Worm (Caenorhabditis elegans): ENCODE measurements around the gene str-146.

str-146 gene

ce11 chrV:8058359-8058758 lies 36.9 kb downstream of the str-146 start, which contains the start of gene str-138:
TSS of gene str-138 (plus strand) at chrV:8058659.
- TF ChIP-seq tab-1 (GFP tag; IDR thresholded peaks at IDR 0.05) (no peak), ref-1 (GFP tag; conservative IDR thresholded peaks at IDR 0.05) (no peak), ztf-23 (GFP tag; IDR thresholded peaks at IDR 0.05) (no peak), med-1 (GFP tag; optimal IDR thresholded peaks at IDR 0.05; ENCODE audit: insufficient read depth) (no peak), cog-1 (tag; optimal IDR thresholded peaks at IDR 0.05) (no peak), flt-1 (GFP tag; IDR thresholded peaks at IDR 0.05) (no peak), T22C8.4 (GFP tag; IDR thresholded peaks at IDR 0.05) (no peak), klf-2 (GFP tag; conservative IDR thresholded peaks at IDR 0.05) (no peak)

ce11 chrV:8055170-8055569 lies 40.1 kb downstream of the str-146 start:
- TF ChIP-seq ref-1 (GFP tag; conservative IDR thresholded peaks at IDR 0.05): no peak
- TF ChIP-seq T22C8.4 (GFP tag; IDR thresholded peaks at IDR 0.05): no peak
- TF ChIP-seq ztf-29 (GFP tag; IDR thresholded peaks at IDR 0.05): no peak
- TF ChIP-seq klf-2 (GFP tag; conservative IDR thresholded peaks at IDR 0.05): no peak
- no peak for TF ChIP-seq flt-1 (GFP tag; IDR thresholded peaks at IDR 0.05)
- no peak for TF ChIP-seq med-1 (GFP tag; optimal IDR thresholded peaks at IDR 0.05; ENCODE audit: insufficient read depth)
- no peak for TF ChIP-seq ztf-23 (GFP tag; IDR thresholded peaks at IDR 0.05)
- TF ChIP-seq tab-1 (GFP tag; IDR thresholded peaks at IDR 0.05): no peak
- no peak for TF ChIP-seq cog-1 (tag; optimal IDR thresholded peaks at IDR 0.05)

ce11 chrV:8054130-8054529 lies 41.1 kb downstream of the str-146 start, which contains the start of gene ZC513.2:
TSS of gene ZC513.2 (plus strand) at chrV:8054430.
- TF ChIP-seq flt-1 (GFP tag; IDR thresholded peaks at IDR 0.05) (no peak), med-1 (GFP tag; optimal IDR thresholded peaks at IDR 0.05; ENCODE audit: insufficient read depth) (no peak), klf-2 (GFP tag; conservative IDR thresholded peaks at IDR 0.05) (no peak), T22C8.4 (GFP tag; IDR thresholded peaks at IDR 0.05) (no peak), cog-1 (tag; optimal IDR thresholded peaks at IDR 0.05) (no peak), tab-1 (GFP tag; IDR thresholded peaks at IDR 0.05) (no peak)

- TF ChIP-seq med-1 (GFP tag; optimal IDR thresholded peaks at IDR 0.05; ENCODE audit: insufficient read depth) (no peak), flt-1 (GFP tag; IDR thresholded peaks at IDR 0.05) (no peak), ztf-23 (GFP tag; IDR thresholded peaks at IDR 0.05) (no peak), T22C8.4 (GFP tag; IDR thresholded peaks at IDR 0.05) (no peak), ztf-29 (GFP tag; IDR thresholded peaks at IDR 0.05) (no peak)
These were observed 43.4 kb downstream of the str-146 start, which contains the start of gene sth-1 for ce11 chrV:8051851-8052250. TSS of gene sth-1 (plus strand) at chrV:8052151.

ce11 chrV:8050811-8051210 lies 44.5 kb downstream of the str-146 start, which contains the start of gene col-43:
TSS of gene col-43 (minus strand) at chrV:8050911.
- no peak for TF ChIP-seq ref-1 (GFP tag; conservative IDR thresholded peaks at IDR 0.05)
- TF ChIP-seq flt-1 (GFP tag; IDR thresholded peaks at IDR 0.05): no peak
- TF ChIP-seq cog-1 (tag; optimal IDR thresholded peaks at IDR 0.05): no peak
- no peak for TF ChIP-seq ztf-23 (GFP tag; IDR thresholded peaks at IDR 0.05)
- no peak for TF ChIP-seq klf-2 (GFP tag; conservative IDR thresholded peaks at IDR 0.05)
- no peak for TF ChIP-seq ztf-29 (GFP tag; IDR thresholded peaks at IDR 0.05)
- TF ChIP-seq T22C8.4 (GFP tag; IDR thresholded peaks at IDR 0.05): no peak
- TF ChIP-seq med-1 (GFP tag; optimal IDR thresholded peaks at IDR 0.05; ENCODE audit: insufficient read depth): no peak
- TF ChIP-seq tab-1 (GFP tag; IDR thresholded peaks at IDR 0.05): no peak

ce11 chrV:8050059-8050677 lies 45.1 kb downstream of the str-146 start:
- no peak for TF ChIP-seq med-1 (GFP tag; optimal IDR thresholded peaks at IDR 0.05; ENCODE audit: insufficient read depth)
- TF ChIP-seq klf-2 (GFP tag; conservative IDR thresholded peaks at IDR 0.05): no peak
- TF ChIP-seq cog-1 (tag; optimal IDR thresholded peaks at IDR 0.05): no peak
- no peak for TF ChIP-seq tab-1 (GFP tag; IDR thresholded peaks at IDR 0.05)
- TF ChIP-seq ref-1 (GFP tag; conservative IDR thresholded peaks at IDR 0.05): no peak
- no peak for TF ChIP-seq ztf-23 (GFP tag; IDR thresholded peaks at IDR 0.05)
- no peak for TF ChIP-seq ztf-29 (GFP tag; IDR thresholded peaks at IDR 0.05)
- no peak for TF ChIP-seq flt-1 (GFP tag; IDR thresholded peaks at IDR 0.05)

- TF ChIP-seq cog-1 (tag; optimal IDR thresholded peaks at IDR 0.05) (no peak), ztf-23 (GFP tag; IDR thresholded peaks at IDR 0.05) (no peak), med-1 (GFP tag; optimal IDR thresholded peaks at IDR 0.05; ENCODE audit: insufficient read depth) (no peak), flt-1 (GFP tag; IDR thresholded peaks at IDR 0.05) (no peak), tab-1 (GFP tag; IDR thresholded peaks at IDR 0.05) (no peak), ref-1 (GFP tag; conservative IDR thresholded peaks at IDR 0.05) (no peak), klf-2 (GFP tag; conservative IDR thresholded peaks at IDR 0.05) (no peak), ztf-29 (GFP tag; IDR thresholded peaks at IDR 0.05) (no peak), T22C8.4 (GFP tag; IDR thresholded peaks at IDR 0.05) (no peak)
These were observed 48.6 kb downstream of the str-146 start, which contains the start of gene ZC513.3 for ce11 chrV:8046706-8047105. TSS of gene ZC513.3 (plus strand) at chrV:8047006.

ce11 chrV:8044957-8045356 lies 50.3 kb downstream of the str-146 start:
- no peak for TF ChIP-seq ztf-29 (GFP tag; IDR thresholded peaks at IDR 0.05)
- no peak for TF ChIP-seq ztf-23 (GFP tag; IDR thresholded peaks at IDR 0.05)
- no peak for TF ChIP-seq flt-1 (GFP tag; IDR thresholded peaks at IDR 0.05)
- TF ChIP-seq cog-1 (tag; optimal IDR thresholded peaks at IDR 0.05): no peak
- no peak for TF ChIP-seq tab-1 (GFP tag; IDR thresholded peaks at IDR 0.05)
- no peak for TF ChIP-seq klf-2 (GFP tag; conservative IDR thresholded peaks at IDR 0.05)
- no peak for TF ChIP-seq T22C8.4 (GFP tag; IDR thresholded peaks at IDR 0.05)
- TF ChIP-seq ref-1 (GFP tag; conservative IDR thresholded peaks at IDR 0.05): no peak
- no peak for TF ChIP-seq med-1 (GFP tag; optimal IDR thresholded peaks at IDR 0.05; ENCODE audit: insufficient read depth)

ce11 chrV:8043664-8044063 lies 51.6 kb downstream of the str-146 start:
- no peak for TF ChIP-seq tab-1 (GFP tag; IDR thresholded peaks at IDR 0.05)
- TF ChIP-seq T22C8.4 (GFP tag; IDR thresholded peaks at IDR 0.05): no peak
- TF ChIP-seq ztf-23 (GFP tag; IDR thresholded peaks at IDR 0.05): no peak
- no peak for TF ChIP-seq klf-2 (GFP tag; conservative IDR thresholded peaks at IDR 0.05)
- TF ChIP-seq ztf-29 (GFP tag; IDR thresholded peaks at IDR 0.05): no peak

Data from whole organism, midembryonic.